Fruit fly (Drosophila melanogaster): Measurements from ENCODE around the gene inaF-B.

The inaF-B gene

DNA sequence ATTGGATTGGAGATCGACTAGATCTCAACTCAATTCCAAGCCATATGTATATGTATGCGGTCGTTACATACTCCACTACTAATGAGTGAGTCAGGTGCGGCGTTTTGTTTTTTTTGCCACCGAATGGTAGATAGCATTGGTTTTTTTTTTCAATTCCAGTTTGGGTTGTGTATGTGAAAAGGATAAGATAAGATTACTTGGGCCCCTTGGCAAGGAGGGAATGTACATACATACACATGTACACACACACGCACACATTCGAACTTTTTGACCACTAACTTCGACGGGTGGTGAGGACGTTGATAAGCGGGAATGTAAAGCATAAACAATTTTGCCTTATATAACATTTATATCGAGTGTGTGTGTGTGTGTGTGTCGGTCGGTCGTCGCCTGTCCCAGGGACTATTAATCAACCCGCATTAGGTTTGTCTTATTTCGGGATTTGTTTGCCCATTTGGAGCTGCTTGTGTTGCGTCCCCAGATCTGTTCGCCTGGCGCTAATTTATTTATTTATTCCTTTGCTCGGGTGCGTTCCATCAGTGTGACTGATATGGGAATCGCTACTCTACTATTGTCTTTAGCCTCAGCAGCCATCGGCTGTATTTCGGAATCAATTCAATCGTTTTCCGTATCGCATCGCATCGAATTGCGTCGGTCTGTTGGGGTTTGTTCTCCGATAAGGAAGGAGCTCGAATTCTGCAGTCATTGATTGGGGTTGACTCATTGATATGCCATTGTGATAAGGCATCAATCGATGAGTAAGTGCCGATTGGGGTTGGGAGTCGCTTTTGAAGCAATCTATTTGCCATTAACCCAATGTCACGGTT is 44.7 kb downstream of the inaF-B start:
- TF ChIP-seq CG8478 (optimal IDR thresholded peaks at IDR 0.05) (no peak), CTCF (optimal IDR thresholded peaks at IDR 0.05) (no peak)

DNA sequence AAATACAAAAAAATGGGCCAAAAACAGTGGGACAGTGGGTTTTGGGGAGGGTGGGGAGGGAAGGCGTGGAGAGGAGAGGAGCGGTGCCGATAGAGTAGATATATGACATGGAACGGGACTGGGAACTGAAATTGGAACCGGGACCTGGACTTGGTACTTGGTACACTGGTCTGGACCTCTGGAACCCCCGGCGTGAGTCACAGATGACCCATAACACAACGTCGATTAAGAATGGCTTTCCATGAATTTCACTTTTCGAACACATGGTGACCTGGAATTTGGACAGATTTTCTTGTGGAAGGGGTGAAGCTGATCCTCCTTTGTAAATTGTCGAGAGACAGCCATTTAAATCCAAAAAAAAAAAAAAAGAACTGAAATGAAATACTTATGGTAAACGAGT is 45.9 kb downstream of the inaF-B start:
- no peak for TF ChIP-seq CTCF (optimal IDR thresholded peaks at IDR 0.05)
- TF ChIP-seq CG8478 (optimal IDR thresholded peaks at IDR 0.05): no peak

DNA sequence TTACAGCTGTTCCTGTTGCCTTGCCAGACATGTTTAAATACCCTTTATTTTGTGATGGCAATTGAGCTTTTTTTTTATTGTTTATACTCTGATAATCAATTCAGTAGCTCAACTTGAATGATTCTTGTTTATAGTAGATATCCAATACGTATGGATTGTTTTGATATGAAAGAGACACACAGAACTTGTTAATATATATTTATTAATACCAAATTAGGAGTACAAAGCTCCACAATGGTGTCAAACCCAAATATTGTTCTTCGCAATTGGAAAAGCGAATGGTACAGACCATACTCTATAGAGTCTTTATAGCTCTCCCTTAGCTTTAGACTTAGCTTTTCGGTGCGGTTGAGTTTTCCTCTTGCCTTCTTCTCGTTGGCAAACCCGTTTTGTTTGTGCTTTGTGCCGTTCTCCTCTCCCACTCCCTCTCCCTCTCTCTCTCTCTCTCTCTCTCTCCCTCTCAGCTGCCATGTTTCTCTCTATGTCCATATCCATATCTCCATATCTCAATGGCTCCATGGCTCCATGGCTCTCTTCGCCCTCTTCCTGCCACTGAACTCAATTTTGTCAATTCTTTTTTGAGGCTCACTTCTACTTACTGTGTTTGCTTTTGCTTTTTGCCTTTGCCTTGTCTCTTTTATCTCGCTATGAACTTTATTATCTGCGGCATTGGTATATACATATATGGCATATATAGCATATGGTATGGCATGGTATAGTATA is 46.5 kb downstream of the inaF-B start:
- TF ChIP-seq CG8478 (optimal IDR thresholded peaks at IDR 0.05): no peak
- TF ChIP-seq CTCF (optimal IDR thresholded peaks at IDR 0.05): no peak

DNA sequence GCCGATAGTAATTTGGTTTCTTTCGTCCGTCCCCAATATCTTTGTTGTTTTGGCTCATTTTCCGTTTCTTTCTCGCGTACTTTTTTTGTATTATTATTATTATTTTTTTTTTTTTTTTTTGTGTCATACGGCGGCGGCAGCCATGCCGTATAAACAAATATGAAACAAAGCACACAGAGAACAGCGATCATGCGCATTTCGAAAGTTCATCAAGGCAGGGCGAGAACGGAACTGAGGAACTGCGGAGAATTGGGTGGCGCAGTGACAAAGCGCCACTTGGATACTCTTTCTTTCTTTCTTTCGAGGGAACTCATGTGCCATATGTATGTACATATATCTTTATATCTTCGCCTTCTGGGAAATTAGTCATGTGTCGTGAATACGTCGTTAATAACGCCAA is 48.1 kb downstream of the inaF-B start:
- TF ChIP-seq CTCF (optimal IDR thresholded peaks at IDR 0.05) (no peak), CG8478 (optimal IDR thresholded peaks at IDR 0.05) (no peak)

DNA sequence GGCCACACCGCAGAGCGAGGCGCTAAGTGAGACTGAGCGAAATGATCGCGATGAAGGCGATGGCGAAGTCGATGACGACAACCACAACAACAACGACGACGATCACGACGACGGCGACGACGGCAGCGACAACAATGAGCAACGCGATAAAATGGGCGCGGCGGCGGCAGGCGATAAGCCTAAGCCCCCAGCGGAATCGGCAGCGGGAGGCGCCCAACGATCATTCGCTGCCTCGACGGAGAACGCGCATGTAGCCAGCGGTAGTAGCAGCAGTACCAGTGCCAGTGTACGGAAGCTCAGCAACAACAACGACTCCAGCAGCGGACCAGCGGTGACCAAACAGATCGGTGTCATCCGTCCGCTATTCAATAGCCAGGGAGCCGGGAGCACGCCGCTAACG is 49.1 kb downstream of the inaF-B start:
- no peak for TF ChIP-seq CTCF (optimal IDR thresholded peaks at IDR 0.05)
- no peak for TF ChIP-seq CG8478 (optimal IDR thresholded peaks at IDR 0.05)

DNA sequence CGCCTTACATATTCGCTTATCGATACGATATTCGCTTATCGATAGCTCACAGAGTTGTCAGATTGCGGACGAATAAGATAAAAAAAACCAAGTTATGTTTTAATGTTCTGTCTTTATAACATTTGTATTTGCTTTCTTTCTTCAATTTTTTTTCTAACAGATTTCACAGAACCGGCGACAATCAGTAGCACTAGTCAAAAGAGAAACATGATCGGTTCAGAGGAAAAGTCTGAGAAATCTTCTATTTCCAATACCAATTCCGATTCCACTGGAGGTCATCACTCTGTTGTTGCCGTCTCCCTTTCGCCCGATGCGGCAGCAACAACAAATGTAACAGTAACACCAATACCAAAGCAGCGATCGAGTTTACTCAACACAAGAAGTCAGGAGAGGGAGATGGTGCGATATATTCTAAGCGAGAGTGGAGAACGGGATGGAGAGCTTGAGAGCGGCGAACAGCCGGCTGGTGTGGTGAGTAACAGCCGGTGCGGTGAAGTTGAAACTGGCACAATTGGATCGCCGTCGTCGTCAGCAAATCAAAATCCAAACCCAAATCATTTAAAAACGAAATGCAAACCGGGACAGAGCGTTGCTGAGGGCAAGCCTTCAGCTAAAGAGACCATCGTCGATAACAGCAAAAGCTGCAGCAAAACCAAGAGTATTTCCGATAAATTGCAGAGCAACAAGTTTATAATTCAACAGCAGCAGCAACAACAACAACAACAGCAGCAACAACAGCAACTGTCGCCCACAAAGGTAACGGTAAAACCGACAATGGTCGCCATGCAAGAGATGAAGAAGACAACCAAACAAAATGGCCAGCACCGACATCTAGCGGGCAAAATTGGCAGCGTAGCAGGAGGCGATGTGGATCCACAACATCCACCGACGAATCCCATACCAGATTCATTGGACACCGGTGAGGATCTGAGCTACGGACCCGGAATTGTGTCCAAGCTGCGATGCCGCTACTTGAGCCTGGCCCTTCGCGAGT is 50.7 kb downstream of the inaF-B start:
- TF ChIP-seq CTCF (optimal IDR thresholded peaks at IDR 0.05) (peak; percentile 76 to 83), CG8478 (optimal IDR thresholded peaks at IDR 0.05) (no peak)

DNA sequence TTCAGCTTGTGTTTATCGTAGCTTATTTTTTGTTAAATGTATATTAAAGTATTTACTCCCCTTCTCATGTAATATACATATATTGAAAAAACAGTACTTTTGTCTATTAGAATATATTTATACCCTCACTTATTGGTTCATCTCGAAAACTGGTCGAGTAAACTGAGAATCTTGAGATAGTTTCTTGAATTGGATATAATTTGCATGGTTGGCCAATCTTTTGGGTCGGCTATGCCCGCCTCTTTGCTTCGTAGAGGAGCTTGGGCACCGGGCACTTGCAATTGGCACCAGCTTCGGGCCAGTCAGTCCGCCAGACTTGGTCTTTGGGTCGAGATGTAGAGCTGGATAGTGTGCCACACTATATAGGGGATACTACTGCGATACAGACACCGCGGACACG is 52.2 kb downstream of the inaF-B start:
- TF ChIP-seq CG8478 (optimal IDR thresholded peaks at IDR 0.05): no peak

DNA sequence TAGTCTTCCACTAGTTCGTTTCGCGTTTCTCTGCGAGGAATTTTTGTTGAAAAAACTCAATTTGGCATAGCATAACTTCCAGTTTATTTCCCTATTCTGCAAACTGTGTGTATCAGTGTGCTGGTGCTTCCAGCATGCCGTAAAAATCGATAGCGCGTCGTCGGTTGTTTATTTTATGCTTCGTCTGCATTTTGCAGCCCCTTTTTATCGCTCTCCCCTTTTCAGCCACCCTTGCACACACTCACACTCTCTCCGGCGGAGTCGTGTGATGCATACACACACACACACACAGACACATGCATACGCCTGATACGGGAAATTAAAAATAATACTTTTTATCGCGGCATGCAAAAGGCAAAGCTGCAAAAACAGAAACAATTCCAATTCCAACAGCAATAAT is 53.1 kb downstream of the inaF-B start:
- TF ChIP-seq CTCF (optimal IDR thresholded peaks at IDR 0.05): no peak
- no peak for TF ChIP-seq CG8478 (optimal IDR thresholded peaks at IDR 0.05)

DNA sequence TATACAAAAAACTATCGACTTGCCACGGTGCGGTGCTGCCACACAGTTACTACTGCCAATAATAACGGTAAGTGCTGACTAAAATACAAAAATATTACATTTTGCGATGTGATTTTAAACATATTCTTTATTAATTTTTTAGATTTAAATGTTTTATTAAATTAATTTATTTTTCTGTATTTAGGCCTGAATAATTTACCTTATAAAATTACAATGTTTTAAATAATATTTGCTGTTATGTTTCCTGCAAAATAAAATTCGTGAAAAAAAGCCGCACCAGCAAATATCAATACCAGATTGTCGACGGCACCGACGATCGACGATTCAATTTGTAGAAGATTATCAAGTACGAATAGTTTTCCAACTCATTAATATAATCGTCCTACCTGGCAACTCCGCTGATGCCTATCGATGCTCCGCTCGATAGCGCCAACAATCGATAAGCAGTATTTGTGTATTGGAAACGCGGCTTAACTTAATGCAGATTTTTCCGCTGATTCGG is 54.0 kb downstream of the inaF-B start, which contains the start of the genes Vlet and bif:
Vlet (minus strand) TSS at position 51 of the 502 bp plus-strand sequence.
bif (plus strand) TSS at position 432 of the 502 bp plus-strand sequence.
- TF ChIP-seq CTCF (optimal IDR thresholded peaks at IDR 0.05) (peak in 1 of 2 experiments; percentile 9), CG8478 (optimal IDR thresholded peaks at IDR 0.05) (no peak)
